Worm (Caenorhabditis elegans) whole organism, L4 larva: ENCODE data around the gene svh-5.

Experiments
- F37D6.2 ChIP-seq: sonication (generic microtip); optimal IDR thresholded peaks from 2 replicates; lab custom pipeline; 2016; ENCODE audit warnings: mild to moderate bottlenecking, missing genetic modification characterization, missing compliant biosample characterization
- R02D3.7 ChIP-seq: fragments of 150-350 bp; sonication (generic microtip); optimal IDR thresholded peaks from 3 replicates; lab custom pipeline; 2014; ENCODE audit warnings: missing biosample characterization, missing genetic modification characterization
- Y105C5A.15 ChIP-seq: fragments of 200-800 bp; sonication (Bioruptor generic); IDR thresholded peaks from 2 replicates; pipeline ENCODE4 v1.3.6; 2022; ENCODE audit warnings: missing genetic modification characterization, missing compliant biosample characterization
- Y5F2A.4 ChIP-seq: fragments of 200-800 bp; sonication (Bioruptor generic); optimal IDR thresholded peaks from 2 replicates; lab custom pipeline; 2018; ENCODE audit warnings: mild to moderate bottlenecking, missing genetic modification characterization, missing compliant biosample characterization
- Y75B8A.6 ChIP-seq: fragments of 200-800 bp; sonication (Bioruptor generic); IDR thresholded peaks from 2 replicates; pipeline ENCODE4 v1.3.6; 2022; ENCODE audit warnings: missing genetic modification reagents, missing genetic modification characterization, missing compliant biosample characterization
- aha-1 ChIP-seq: fragments of 150-350 bp; peaks from one replicate; lab custom pipeline; 2014; ENCODE audit warnings: missing biosample characterization, missing genetic modification characterization
- attf-4 ChIP-seq: sonication (generic microtip); optimal IDR thresholded peaks from 3 replicates; lab custom pipeline; 2017; ENCODE audit warnings: missing biosample characterization, missing genetic modification characterization
- ceh-82 ChIP-seq: sonication (generic microtip); optimal IDR thresholded peaks from 2 replicates; lab custom pipeline; 2017; ENCODE audit warnings: missing biosample characterization, missing genetic modification characterization
- ctbp-1 ChIP-seq: fragments of 200-800 bp; sonication (Bioruptor generic); IDR thresholded peaks from 2 replicates; pipeline ENCODE4 v1.3.6; 2022; ENCODE audit warnings: missing genetic modification reagents, missing genetic modification characterization, missing compliant biosample characterization
- daf-16 ChIP-seq, 3 experiments: sonication (generic microtip); optimal IDR thresholded peaks; 2 replicates each; lab custom pipeline; 2016 to 2017; ENCODE audit warnings: missing genetic modification characterization in 3 of 3, missing genetic modification reagents in 3 of 3, mild to moderate bottlenecking in 2 of 3, missing compliant biosample characterization in 2 of 3, missing biosample characterization in 1 of 3, moderate library complexity in 1 of 3
- daf-19 ChIP-seq: fragments of 200-800 bp; sonication (Bioruptor generic); conservative IDR thresholded peaks from 2 replicates; pipeline ENCODE4 v1.3.6; 2022; ENCODE audit warnings: missing genetic modification characterization, missing compliant biosample characterization
- fos-1 ChIP-seq: fragments of 150-350 bp; optimal IDR thresholded peaks from 2 replicates; lab custom pipeline; 2014; ENCODE audit warnings: missing biosample characterization, missing genetic modification characterization
- gei-8 ChIP-seq: fragments of 200-800 bp; sonication (Bioruptor generic); optimal IDR thresholded peaks from 2 replicates; lab custom pipeline; 2018; ENCODE audit warnings: mild to moderate bottlenecking, missing genetic modification characterization, missing compliant biosample characterization
- hif-1 ChIP-seq, 2 experiments: sonication (generic microtip); optimal IDR thresholded peaks; 2 replicates each; lab custom pipeline; 2016 to 2017; ENCODE audit warnings: missing compliant biosample characterization in 2 of 2, missing genetic modification characterization in 2 of 2, missing genetic modification reagents in 2 of 2, missing genotype in 2 of 2, mild to moderate bottlenecking in 1 of 2
- hlh-11 ChIP-seq: fragments of 200-800 bp; sonication (Bioruptor generic); optimal IDR thresholded peaks from 2 replicates; lab custom pipeline; 2018; ENCODE audit warnings: mild to moderate bottlenecking, missing genetic modification characterization, missing compliant biosample characterization
- hmg-1.1 ChIP-seq: fragments of 200-800 bp; sonication (Bioruptor generic); IDR thresholded peaks from 2 replicates; pipeline ENCODE4 v1.3.6; 2022; ENCODE audit warnings: missing genetic modification reagents, missing genetic modification characterization, missing compliant biosample characterization
- lin-29 ChIP-seq: fragments of 200-800 bp; sonication (Bioruptor generic); IDR thresholded peaks from 2 replicates; pipeline ENCODE4 v1.3.6; 2022; ENCODE audit warnings: missing genetic modification reagents, missing genetic modification characterization, missing compliant biosample characterization
- lir-3 ChIP-seq: sonication (generic microtip); optimal IDR thresholded peaks from 2 replicates; lab custom pipeline; 2016; ENCODE audit warnings: mild to moderate bottlenecking, missing genetic modification characterization, missing compliant biosample characterization
- nhr-11 ChIP-seq: fragments of 150-350 bp; optimal IDR thresholded peaks from 2 replicates; lab custom pipeline; 2014; ENCODE audit warnings: missing biosample characterization, missing genetic modification characterization
- nhr-25 ChIP-seq: sonication (generic microtip); optimal IDR thresholded peaks from 2 replicates; lab custom pipeline; 2017; ENCODE audit warnings: missing genetic modification characterization, mild to moderate bottlenecking, missing compliant biosample characterization, antibody characterized with exemption, moderate library complexity, borderline replicate concordance; ENCODE audit not compliant: insufficient read depth
- nhr-48 ChIP-seq: sonication (generic microtip); optimal IDR thresholded peaks from 2 replicates; lab custom pipeline; 2016; ENCODE audit warnings: mild to moderate bottlenecking, missing genetic modification characterization, missing compliant biosample characterization
- pha-4 ChIP-seq, 2 experiments: fragments of 150-350 bp in 1 of 2; fragments of 200-800 bp in 1 of 2; sonication (Bioruptor generic) in 1 of 2; IDR thresholded peaks in 1 of 2; optimal IDR thresholded peaks in 1 of 2; 2 replicates each; pipeline versions ENCODE4 v1.3.6 to Lab custom; 2014 to 2022; ENCODE audit warnings: missing genetic modification characterization in 2 of 2, missing genetic modification reagents in 2 of 2, missing biosample characterization in 1 of 2, missing compliant biosample characterization in 1 of 2
- unc-62 ChIP-seq, 3 experiments: fragments of 150-350 bp in 1 of 3; sonication (generic microtip); optimal IDR thresholded peaks in 2 of 3; peaks in 1 of 3; 1 replicate in 1 of 3; 2 replicates in 2 of 3; lab custom pipeline; 2014 to 2017; ENCODE audit warnings: missing biosample characterization in 3 of 3, missing genetic modification characterization in 3 of 3, missing genetic modification reagents in 3 of 3, missing genotype in 1 of 3
- zfp-2 ChIP-seq: sonication (generic microtip); optimal IDR thresholded peaks from 2 replicates; lab custom pipeline; 2016; ENCODE audit warnings: mild to moderate bottlenecking, missing genetic modification characterization, missing compliant biosample characterization

Gene svh-5

DNA sequence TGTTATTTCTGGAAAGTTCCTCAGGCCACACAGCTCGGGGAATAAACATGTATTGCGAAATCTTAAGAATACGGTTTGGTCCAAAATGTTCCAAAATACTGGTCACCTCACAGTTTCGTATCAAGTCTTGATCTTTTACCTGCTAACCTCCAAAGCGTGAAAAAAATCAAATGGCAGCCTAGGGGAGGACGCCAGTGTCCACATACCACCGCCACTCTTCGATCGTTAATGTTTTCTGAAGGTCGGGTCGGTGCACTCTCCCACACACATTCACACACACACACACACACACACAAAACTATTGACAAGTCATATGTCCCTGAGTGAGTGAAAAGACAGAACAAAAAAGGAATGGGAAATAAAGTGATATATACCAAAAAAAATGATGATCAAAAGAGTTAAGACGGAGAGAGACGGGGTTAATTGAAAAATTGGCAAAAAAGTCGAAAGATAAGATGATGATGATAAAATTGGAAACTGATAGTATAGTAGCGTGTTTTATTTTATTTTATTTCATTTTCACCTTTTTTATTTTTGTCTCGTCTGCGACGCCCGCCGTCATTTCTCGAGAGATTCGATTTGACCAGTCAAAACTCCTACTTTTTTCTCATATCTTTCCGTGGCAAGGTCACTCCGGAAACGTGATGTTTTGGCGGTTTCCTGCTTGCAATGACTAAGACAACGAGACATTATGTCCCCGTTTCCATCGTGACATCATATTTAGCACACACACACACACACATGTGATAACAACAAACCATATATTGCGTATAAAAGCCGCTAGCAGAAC lies 37.6 kb downstream of the svh-5 start, which contains the start of gene Y15E3A.5 (continued):
- no peak for TF ChIP-seq Y5F2A.4 (GFP tag; lab: Kevin White, UChicago)
- TF ChIP-seq ctbp-1 (GFP tag; lab: Robert Waterston, UW), result no peak
- no peak for TF ChIP-seq Y75B8A.6 (GFP tag; lab: Robert Waterston, UW)
- no peak for TF ChIP-seq hmg-1.1 (GFP tag; lab: Robert Waterston, UW)
- TF ChIP-seq zfp-2 (tag; lab: Kevin White, UChicago), result no peak

- no peak for TF ChIP-seq R02D3.7 (tag; lab: Kevin White, UChicago)
- TF ChIP-seq nhr-11, result peak; percentile 37
- no peak for TF ChIP-seq fos-1
- TF ChIP-seq hmg-1.1 (GFP tag; lab: Robert Waterston, UW), result no peak
- TF ChIP-seq hlh-11 (tag; lab: Kevin White, UChicago), result peak; percentile 36
- no peak for TF ChIP-seq Y105C5A.15 (GFP tag; lab: Robert Waterston, UW)
- TF ChIP-seq hif-1 (tag; optimal IDR thresholded peaks at IDR 0.05; lab: Kevin White, UChicago), result peak in 1 of 2 experiments; percentile 77
- TF ChIP-seq nhr-48, result no peak
- no peak for TF ChIP-seq F37D6.2 (tag; lab: Kevin White, UChicago)
- TF ChIP-seq lin-29 (GFP tag; lab: Robert Waterston, UW), result no peak
- TF ChIP-seq zfp-2 (tag; lab: Kevin White, UChicago), result no peak
- peak in 1 of 2 experiments; percentile 36 for TF ChIP-seq daf-16 (GFP tag; optimal IDR thresholded peaks at IDR 0.05; lab: Kevin White, UChicago)
- TF ChIP-seq daf-16 (tag; optimal IDR thresholded peaks at IDR 0.05; lab: Kevin White, UChicago), result no peak
These were observed 39.4 kb downstream of the svh-5 start for ce11 chrX:15338195-15338594.

- no peak for TF ChIP-seq gei-8 (GFP tag; lab: Kevin White, UChicago)
- TF ChIP-seq nhr-25 (tag; lab: Kevin White, UChicago), result peak; percentile 11
These were observed 41.2 kb downstream of the svh-5 start for ce11 chrX:15336392-15336791.

DNA sequence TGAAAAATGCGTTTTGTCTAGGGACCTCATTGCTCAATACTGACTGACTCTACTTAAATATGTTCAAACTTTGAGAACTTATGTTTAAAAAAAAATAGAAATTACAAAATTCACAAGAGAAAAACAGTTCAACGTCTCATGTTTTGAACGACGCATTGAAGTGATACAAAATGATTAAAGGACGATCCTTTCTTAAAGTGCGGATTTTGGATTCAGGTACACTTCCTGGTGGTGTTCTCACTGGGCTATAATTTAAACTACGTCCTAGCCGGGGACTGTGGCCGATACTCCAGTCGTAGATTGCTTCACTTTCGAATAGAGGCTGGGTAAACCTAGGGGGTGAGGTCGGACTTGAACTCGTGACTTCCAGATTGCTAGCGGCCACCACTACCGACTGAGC lies 42.0 kb downstream of the svh-5 start:
- TF ChIP-seq aha-1 (tag; lab: Kevin White, UChicago) (peak; percentile 50), unc-62 (GFP tag; optimal IDR thresholded peaks at IDR 0.05 in 1 of 2; lab: Kevin White, UChicago) (peak in 1 of 2 experiments; percentile 61), unc-62 (tag; optimal IDR thresholded peaks at IDR 0.05; lab: Kevin White, UChicago) (no peak), ceh-82 (tag; lab: Kevin White, UChicago) (no peak)

DNA sequence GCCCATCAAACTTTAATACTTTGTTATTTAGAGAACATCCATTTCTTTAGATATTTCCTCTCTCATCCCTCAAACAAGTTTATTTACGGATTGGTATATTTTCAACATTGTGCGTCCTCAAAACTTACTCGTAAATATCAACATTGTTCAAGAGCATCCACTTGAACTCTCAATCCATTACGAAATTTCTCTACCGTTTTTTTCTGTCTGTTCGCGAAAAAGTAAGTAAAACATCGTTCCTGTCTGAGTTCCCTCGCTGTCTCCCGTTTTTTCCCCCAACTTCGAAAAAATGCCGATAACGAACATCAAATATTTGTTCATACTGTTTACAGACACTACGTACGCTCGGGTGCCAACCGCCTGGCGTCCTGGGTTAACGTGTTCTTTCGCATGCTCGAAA lies 42.7 kb downstream of the svh-5 start:
- TF ChIP-seq pha-4 (GFP tag; IDR thresholded peaks at IDR 0.05; lab: Robert Waterston, UW) (0 out of 2 replicates have a peak, but pooled peaks have one; percentile 27), pha-4 (tag; optimal IDR thresholded peaks at IDR 0.05; lab: Kevin White, UChicago) (peak; percentile 73), daf-16 (GFP tag; optimal IDR thresholded peaks at IDR 0.05; lab: Kevin White, UChicago) (no peak), daf-16 (tag; optimal IDR thresholded peaks at IDR 0.05; lab: Kevin White, UChicago) (peak; percentile 21), attf-4 (tag; lab: Kevin White, UChicago) (no peak)

- no peak for TF ChIP-seq lir-3 (tag; lab: Kevin White, UChicago)
These were observed 47.0 kb downstream of the svh-5 start, which contains the start of gene Y15E3A.4 for ce11 chrX:15330664-15331063. Gene Y15E3A.4, plus strand, starts transcription at chrX:15330964.

- TF ChIP-seq daf-19 (GFP tag; lab: Robert Waterston, UW) (no peak), unc-62 (GFP tag; optimal IDR thresholded peaks at IDR 0.05 in 1 of 2; lab: Kevin White, UChicago) (peak in 1 of 2 experiments; percentile 56), unc-62 (tag; optimal IDR thresholded peaks at IDR 0.05; lab: Kevin White, UChicago) (no peak)
- TF ChIP-seq, all 104 proteins: peak for 1
These were observed 49.3 kb downstream of the svh-5 start for ce11 chrX:15328343-15328742.
